Worm (Caenorhabditis elegans): ENCODE data around the gene lin-9.

lin-9 gene

ce11 chrIII:8850482-8851047, 53.4 kb downstream of the lin-9 start, which contains the start of gene F44E2.9 (continued):
- TF ChIP-seq ceh-8 (GFP tag; optimal IDR thresholded peaks at IDR 0.05) (peak; percentile 26), hlh-4 (tag; optimal IDR thresholded peaks at IDR 0.05) (no peak), nhr-84 (tag; optimal IDR thresholded peaks at IDR 0.05) (no peak), rnt-1 (tag; optimal IDR thresholded peaks at IDR 0.05) (peak; percentile 96), ets-5 (GFP tag; IDR thresholded peaks at IDR 0.05) (no peak), irx-1 (tag; optimal IDR thresholded peaks at IDR 0.05) (peak; percentile 62), lir-3 (tag; optimal IDR thresholded peaks at IDR 0.05; ENCODE audit: poor library complexity) (peak; percentile 93), egl-13 (tag; optimal IDR thresholded peaks at IDR 0.05) (peak; percentile 64), lin-14 (GFP tag; optimal IDR thresholded peaks at IDR 0.05) (peak; percentile 91), fos-1 (tag; optimal IDR thresholded peaks at IDR 0.05) (no peak), ces-1 (GFP tag; optimal IDR thresholded peaks at IDR 0.05) (no peak), elt-2 (tag; optimal IDR thresholded peaks at IDR 0.05) (peak; percentile 16), ceh-90 (tag; optimal IDR thresholded peaks at IDR 0.05) (peak; percentile 88), nhr-77 (tag; optimal IDR thresholded peaks at IDR 0.05) (no peak), unc-62 (GFP tag; optimal IDR thresholded peaks at IDR 0.05) (no peak), mef-2 (tag; optimal IDR thresholded peaks at IDR 0.05) (no peak), zag-1 (tag; optimal IDR thresholded peaks at IDR 0.05) (no peak), jun-1 (tag; optimal IDR thresholded peaks at IDR 0.05) (no peak), nhr-11 (tag; optimal IDR thresholded peaks at IDR 0.05) (no peak), nhr-28 (tag; optimal IDR thresholded peaks at IDR 0.05) (no peak), nhr-237 (tag; optimal IDR thresholded peaks at IDR 0.05) (no peak), mdl-1 (tag; optimal IDR thresholded peaks at IDR 0.05) (peak in 1 of 2 experiments; percentile 20), Y116A8C.19 (tag; optimal IDR thresholded peaks at IDR 0.05; ENCODE audit: borderline replicate concordance) (peak; percentile 2), skn-1 (tag; optimal IDR thresholded peaks at IDR 0.05) (peak; percentile 81), xbp-1 (tag; optimal IDR thresholded peaks at IDR 0.05) (peak; percentile 65), blmp-1 (tag; optimal IDR thresholded peaks at IDR 0.05) (peak; percentile 16), nhr-20 (tag; optimal IDR thresholded peaks at IDR 0.05) (peak; percentile 70), grh-1 (GFP tag; IDR thresholded peaks at IDR 0.05) (no peak), pax-3 (tag; optimal IDR thresholded peaks at IDR 0.05) (peak; percentile 69), lin-13 (GFP tag; optimal IDR thresholded peaks at IDR 0.05) (peak; percentile 26), unc-30 (tag; optimal IDR thresholded peaks at IDR 0.05) (no peak), efl-3 (GFP tag; optimal IDR thresholded peaks at IDR 0.05) (no peak), elt-3 (tag; optimal IDR thresholded peaks at IDR 0.05) (peak in 1 of 6 experiments; percentile 58), nhr-90 (tag; optimal IDR thresholded peaks at IDR 0.05; ENCODE audit: poor library complexity) (peak; percentile 79)
